Worm (Caenorhabditis elegans) whole organism, mixed stage, embryonic: Measurements from ENCODE around the gene srx-43.

Experiments
- elt-1 ChIP-seq: sonication (generic microtip); optimal IDR thresholded peaks from 2 replicates; lab custom pipeline; 2017; ENCODE audit warnings: missing genetic modification characterization, mild to moderate bottlenecking, missing compliant biosample characterization, antibody characterized with exemption, moderate library complexity, borderline replicate concordance; ENCODE audit not compliant: insufficient read depth
- lin-13 ChIP-seq: fragments of 150-350 bp; optimal IDR thresholded peaks from 2 replicates; lab custom pipeline; 2014; ENCODE audit warnings: missing biosample characterization, missing genetic modification characterization
- nhr-237 ChIP-seq: fragments of 150-350 bp; optimal IDR thresholded peaks from 2 replicates; lab custom pipeline; 2014; ENCODE audit warnings: missing biosample characterization, missing genetic modification characterization
- pha-4 ChIP-seq: fragments of 150-350 bp; optimal IDR thresholded peaks from 2 replicates; lab custom pipeline; 2018; ENCODE audit warnings: missing biosample characterization, missing genetic modification reagents, missing genetic modification characterization
- snpc-4 ChIP-seq: fragments of 150-350 bp; optimal IDR thresholded peaks from 2 replicates; lab custom pipeline; 2014; ENCODE audit warnings: missing biosample characterization, missing genetic modification characterization
- unc-39 ChIP-seq: fragments of 150-350 bp; optimal IDR thresholded peaks from 2 replicates; lab custom pipeline; 2014; ENCODE audit warnings: missing biosample characterization, missing genetic modification characterization
- zip-8 ChIP-seq: fragments of 150-350 bp; optimal IDR thresholded peaks from 2 replicates; lab custom pipeline; 2014; ENCODE audit warnings: missing biosample characterization, missing genetic modification characterization
- ztf-11 ChIP-seq: fragments of 150-350 bp; optimal IDR thresholded peaks from 2 replicates; lab custom pipeline; 2014; ENCODE audit warnings: missing biosample characterization, missing genetic modification characterization

ce11 chrV:16015652-16016051, 2.1 kb upstream of the srx-43 start, which contains the start of gene str-232:
- TF ChIP-seq ztf-11 (tag; lab: Kevin White, UChicago), result no peak
- no peak for TF ChIP-seq snpc-4 (tag; lab: Kevin White, UChicago)
- no peak for TF ChIP-seq nhr-237 (tag; lab: Kevin White, UChicago)
- no peak for TF ChIP-seq elt-1
- no peak for TF ChIP-seq lin-13
- no peak for TF ChIP-seq unc-39 (tag; lab: Kevin White, UChicago)
- no peak for TF ChIP-seq zip-8
- no peak for TF ChIP-seq pha-4 (tag; lab: Kevin White, UChicago)
